Worm (Caenorhabditis elegans): Measurements from ENCODE around the gene del-6.

DNA sequence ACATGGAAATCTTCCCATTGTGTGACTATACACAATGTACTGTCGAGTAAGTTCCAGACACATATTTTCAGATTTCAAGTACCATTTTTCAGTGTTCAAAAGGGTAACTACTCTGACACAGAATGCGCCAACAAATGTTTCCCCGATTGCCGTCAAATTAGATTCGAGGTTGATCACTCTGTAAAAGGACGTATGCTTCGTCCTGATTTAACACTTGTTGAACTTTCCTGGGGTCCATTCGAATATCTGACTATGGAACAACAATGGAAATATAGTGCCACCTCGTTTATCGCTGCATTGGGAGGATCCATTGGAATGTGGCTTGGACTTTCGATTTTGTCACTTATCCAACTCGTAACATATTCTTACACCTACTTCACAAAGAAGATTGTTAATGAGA lies 1.5 kb downstream of the del-6 start:
- no peak for TF ChIP-seq hlh-4 (tag; optimal IDR thresholded peaks at IDR 0.05)
- TF ChIP-seq nhr-76 (tag; optimal IDR thresholded peaks at IDR 0.05): no peak
- TF ChIP-seq lsy-2 (tag; optimal IDR thresholded peaks at IDR 0.05): no peak
- TF ChIP-seq aly-2 (tag; optimal IDR thresholded peaks at IDR 0.05): no peak
- no peak for TF ChIP-seq ceh-82 (tag; optimal IDR thresholded peaks at IDR 0.05)
- TF ChIP-seq ces-1 (GFP tag; optimal IDR thresholded peaks at IDR 0.05): no peak

Measured in whole organism, L1 larva.